Worm (Caenorhabditis elegans): ENCODE results near the gene srt-39.

The srt-39 gene

ce11 chrV:12523356-12523755 is 38.7 kb downstream of the srt-39 start:
- TF ChIP-seq skn-1 (tag; optimal IDR thresholded peaks at IDR 0.05) (no peak), lin-39 (tag; optimal IDR thresholded peaks at IDR 0.05) (no peak), mab-5 (tag; optimal IDR thresholded peaks at IDR 0.05) (peak; percentile 40), crh-2 (tag; optimal IDR thresholded peaks at IDR 0.05) (peak; percentile 11), gmeb-1 (tag; optimal IDR thresholded peaks at IDR 0.05) (no peak)

ce11 chrV:12525526-12525925 is 40.8 kb downstream of the srt-39 start, which contains the start of gene dyf-4:
dyf-4 (minus strand) TSS chrV:12525738.
- TF ChIP-seq mab-5 (tag; optimal IDR thresholded peaks at IDR 0.05) (no peak), skn-1 (tag; optimal IDR thresholded peaks at IDR 0.05) (no peak), lin-13 (GFP tag; optimal IDR thresholded peaks at IDR 0.05) (no peak), nhr-237 (tag; optimal IDR thresholded peaks at IDR 0.05) (no peak), blmp-1 (tag; optimal IDR thresholded peaks at IDR 0.05; ENCODE audit: insufficient read depth) (peak; percentile 14)

ce11 chrV:12526124-12526523 is 41.4 kb downstream of the srt-39 start:
- TF ChIP-seq nhr-25 (tag; optimal IDR thresholded peaks at IDR 0.05) (no peak), nhr-23 (tag; optimal IDR thresholded peaks at IDR 0.05) (no peak), ceh-16 (tag; optimal IDR thresholded peaks at IDR 0.05) (no peak), ztf-4 (tag; optimal IDR thresholded peaks at IDR 0.05) (no peak), nhr-10 (tag; optimal IDR thresholded peaks at IDR 0.05) (no peak), lin-11 (tag; optimal IDR thresholded peaks at IDR 0.05) (no peak), dmd-4 (tag; optimal IDR thresholded peaks at IDR 0.05) (no peak), sma-9 (GFP tag; optimal IDR thresholded peaks at IDR 0.05) (no peak), sma-9 (tag; optimal IDR thresholded peaks at IDR 0.05) (no peak), zag-1 (tag; optimal IDR thresholded peaks at IDR 0.05) (no peak), snpc-4 (tag; optimal IDR thresholded peaks at IDR 0.05) (no peak), mab-5 (tag; optimal IDR thresholded peaks at IDR 0.05) (no peak), ZK546.5 (tag; optimal IDR thresholded peaks at IDR 0.05) (no peak), lsy-2 (tag; optimal IDR thresholded peaks at IDR 0.05) (no peak), crh-2 (tag; optimal IDR thresholded peaks at IDR 0.05) (no peak)

- TF ChIP-seq ZK546.5 (tag; optimal IDR thresholded peaks at IDR 0.05) (no peak), ceh-16 (tag; optimal IDR thresholded peaks at IDR 0.05) (no peak), nhr-237 (tag; optimal IDR thresholded peaks at IDR 0.05) (no peak), ztf-4 (tag; optimal IDR thresholded peaks at IDR 0.05) (no peak), gmeb-1 (tag; optimal IDR thresholded peaks at IDR 0.05) (no peak), nhr-12 (tag; optimal IDR thresholded peaks at IDR 0.05) (no peak), sma-9 (GFP tag; optimal IDR thresholded peaks at IDR 0.05) (no peak), sma-9 (tag; optimal IDR thresholded peaks at IDR 0.05) (no peak), peb-1 (tag; optimal IDR thresholded peaks at IDR 0.05) (no peak), lin-11 (tag; optimal IDR thresholded peaks at IDR 0.05) (no peak), unc-62 (GFP tag; optimal IDR thresholded peaks at IDR 0.05) (no peak), C34F6.9 (tag; optimal IDR thresholded peaks at IDR 0.05) (no peak), sma-3 (GFP tag; optimal IDR thresholded peaks at IDR 0.05) (no peak), crh-2 (tag; optimal IDR thresholded peaks at IDR 0.05) (no peak), nhr-6 (tag; optimal IDR thresholded peaks at IDR 0.05) (no peak), lin-13 (GFP tag; optimal IDR thresholded peaks at IDR 0.05) (no peak), unc-39 (tag; optimal IDR thresholded peaks at IDR 0.05) (no peak), fos-1 (tag; optimal IDR thresholded peaks at IDR 0.05) (no peak), ztf-1 (GFP tag; conservative IDR thresholded peaks at IDR 0.05) (no peak), elt-3 (tag; optimal IDR thresholded peaks at IDR 0.05) (no peak)
These were observed 42.1 kb downstream of the srt-39 start, which contains the start of gene F45D3.1 for ce11 chrV:12526758-12527157. F45D3.1 (plus strand) TSS chrV:12527058.

- TF ChIP-seq nhr-21 (tag; optimal IDR thresholded peaks at IDR 0.05) = peak; percentile 55
- no peak for TF ChIP-seq nhr-77 (tag; optimal IDR thresholded peaks at IDR 0.05)
- TF ChIP-seq aly-2 (tag; optimal IDR thresholded peaks at IDR 0.05) = no peak
- TF ChIP-seq sem-4 (tag; optimal IDR thresholded peaks at IDR 0.05) = peak; percentile 63
- TF ChIP-seq crh-2 (tag; optimal IDR thresholded peaks at IDR 0.05) = peak; percentile 78
- peak; percentile 64 for TF ChIP-seq Y55F3AM.14 (GFP tag; optimal IDR thresholded peaks at IDR 0.05)
- no peak for TF ChIP-seq ceh-16 (tag; optimal IDR thresholded peaks at IDR 0.05)
- peak; percentile 93 for TF ChIP-seq fos-1 (tag; optimal IDR thresholded peaks at IDR 0.05)
- no peak for TF ChIP-seq ZK546.5 (tag; optimal IDR thresholded peaks at IDR 0.05)
- no peak for TF ChIP-seq lin-11 (tag; optimal IDR thresholded peaks at IDR 0.05)
- peak; percentile 77 for TF ChIP-seq C34F6.9 (tag; optimal IDR thresholded peaks at IDR 0.05)
- peak; percentile 62 for TF ChIP-seq blmp-1 (tag; optimal IDR thresholded peaks at IDR 0.05; ENCODE audit: insufficient read depth)
- no peak for TF ChIP-seq mbf-1 (tag; optimal IDR thresholded peaks at IDR 0.05)
- no peak for TF ChIP-seq nhr-11 (tag; optimal IDR thresholded peaks at IDR 0.05)
- no peak for TF ChIP-seq snpc-4 (tag; optimal IDR thresholded peaks at IDR 0.05)
- no peak for TF ChIP-seq nhr-12 (tag; optimal IDR thresholded peaks at IDR 0.05)
- no peak for TF ChIP-seq nhr-23 (tag; optimal IDR thresholded peaks at IDR 0.05)
- no peak for TF ChIP-seq ztf-11 (tag; optimal IDR thresholded peaks at IDR 0.05)
- no peak for TF ChIP-seq skn-1 (tag; optimal IDR thresholded peaks at IDR 0.05)
- TF ChIP-seq elt-3 (tag; optimal IDR thresholded peaks at IDR 0.05) = no peak
- peak; percentile 61 for TF ChIP-seq sma-3 (GFP tag; optimal IDR thresholded peaks at IDR 0.05)
- no peak for TF ChIP-seq ceh-82 (tag; optimal IDR thresholded peaks at IDR 0.05)
- TF ChIP-seq F13H6.1 (tag; optimal IDR thresholded peaks at IDR 0.05) = peak; percentile 81
- TF ChIP-seq peb-1 (tag; optimal IDR thresholded peaks at IDR 0.05) = peak; percentile 25
- no peak for TF ChIP-seq elt-1 (tag; optimal IDR thresholded peaks at IDR 0.05)
- TF ChIP-seq R02D3.7 (tag; optimal IDR thresholded peaks at IDR 0.05) = no peak
- no peak for TF ChIP-seq unc-62 (GFP tag; optimal IDR thresholded peaks at IDR 0.05)
- TF ChIP-seq nhr-10 (tag; optimal IDR thresholded peaks at IDR 0.05) = no peak
- peak; percentile 96 for TF ChIP-seq sma-9 (GFP tag; optimal IDR thresholded peaks at IDR 0.05)
- no peak for TF ChIP-seq sma-9 (tag; optimal IDR thresholded peaks at IDR 0.05)
- peak; percentile 44 for TF ChIP-seq lin-13 (GFP tag; optimal IDR thresholded peaks at IDR 0.05)
- no peak for TF ChIP-seq dmd-4 (tag; optimal IDR thresholded peaks at IDR 0.05)
These were observed 44.2 kb downstream of the srt-39 start for ce11 chrV:12528919-12529318.

Measured in whole organism, L2 larva.